Fruit fly (Drosophila melanogaster): Measurements from ENCODE around the gene CG14342.

DNA sequence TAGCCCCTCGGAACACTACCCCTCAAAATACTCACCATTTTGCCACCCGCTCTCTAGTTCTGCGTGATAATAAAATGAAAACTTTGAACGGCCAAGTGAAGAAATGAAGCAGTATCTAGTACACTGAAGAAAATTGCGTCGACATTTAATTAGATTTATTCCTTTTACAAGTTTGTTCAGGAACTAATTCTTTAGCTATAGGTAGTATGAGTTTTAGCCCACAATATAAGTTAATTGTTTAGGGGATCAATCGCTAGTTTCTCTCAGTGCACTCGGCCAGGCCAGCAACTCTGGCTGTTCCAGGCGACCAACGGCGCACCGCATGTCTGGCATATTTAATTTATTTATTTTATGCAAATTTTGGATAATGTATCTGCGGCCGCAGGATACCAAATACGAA lies 26.7 kb downstream of the CG14342 start:
- no peak for TF ChIP-seq Myc (optimal IDR thresholded peaks at IDR 0.05)
- no peak for TF ChIP-seq h (optimal IDR thresholded peaks at IDR 0.05)
- TF ChIP-seq psq (optimal IDR thresholded peaks at IDR 0.05): no peak
- no peak for TF ChIP-seq Sin3A (optimal IDR thresholded peaks at IDR 0.05)

Measured in Kc167 (cell line).